Worm (Caenorhabditis elegans) whole organism, dauer: Measurements from ENCODE around the gene Y39A1A.20.

Experiments used
- unc-62 ChIP-seq: sonication (generic microtip); optimal IDR thresholded peaks from 2 replicates; lab custom pipeline; 2017; ENCODE audit warnings: missing biosample characterization, missing genetic modification reagents, missing genetic modification characterization

The Y39A1A.20 gene

ce11 chrIII:10671894-10672293 is 28.5 kb downstream of the Y39A1A.20 start:
- TF ChIP-seq unc-62 (GFP tag; lab: Kevin White, UChicago), result no peak

- TF ChIP-seq unc-62 (GFP tag; lab: Kevin White, UChicago), result no peak
Observed at ce11 chrIII:10666640-10667039, 33.7 kb downstream of the Y39A1A.20 start.

DNA sequence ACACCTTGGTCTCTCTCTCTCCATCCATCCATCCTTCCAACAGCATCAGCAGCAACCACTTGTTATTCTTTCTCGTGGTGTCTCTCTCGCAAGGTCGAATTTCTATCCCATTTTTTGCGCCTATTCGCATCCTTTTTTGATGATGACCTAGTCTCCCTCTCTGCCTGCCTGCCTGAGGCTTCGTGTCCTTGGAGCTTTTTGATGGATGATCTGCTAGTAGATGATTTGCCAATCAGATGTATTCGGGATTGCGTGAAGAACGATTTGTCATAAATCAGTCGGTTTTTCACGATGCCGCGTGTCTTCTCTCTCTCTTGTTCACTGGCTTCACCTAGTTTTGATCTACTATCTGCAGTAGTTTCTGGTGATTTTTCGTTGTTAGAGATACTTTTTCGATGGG is 39.1 kb downstream of the Y39A1A.20 start:
- no peak for TF ChIP-seq unc-62 (GFP tag; lab: Kevin White, UChicago)

ce11 chrIII:10658394-10658793 is 42.0 kb downstream of the Y39A1A.20 start:
- no peak for TF ChIP-seq unc-62 (GFP tag; lab: Kevin White, UChicago)

DNA sequence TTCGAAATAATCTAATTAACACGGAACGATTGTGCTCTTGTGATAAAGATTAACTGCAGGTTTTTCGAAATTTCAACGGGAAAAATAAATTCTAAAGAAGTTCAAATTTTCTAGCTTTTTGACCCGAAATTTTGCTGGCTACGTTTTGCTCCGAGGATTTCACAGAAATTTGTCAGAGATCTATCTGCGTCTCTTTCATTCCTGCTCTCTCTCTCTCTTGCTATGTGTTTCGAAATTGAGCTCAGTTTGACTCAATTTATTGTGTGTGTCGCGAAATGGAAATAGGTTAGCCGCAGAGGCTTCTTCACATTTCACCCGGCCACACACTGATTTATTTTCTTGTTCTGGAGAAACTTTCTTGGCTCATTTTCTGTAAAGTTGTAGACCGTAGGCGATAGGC is 42.7 kb downstream of the Y39A1A.20 start:
- no peak for TF ChIP-seq unc-62 (GFP tag; lab: Kevin White, UChicago)

DNA sequence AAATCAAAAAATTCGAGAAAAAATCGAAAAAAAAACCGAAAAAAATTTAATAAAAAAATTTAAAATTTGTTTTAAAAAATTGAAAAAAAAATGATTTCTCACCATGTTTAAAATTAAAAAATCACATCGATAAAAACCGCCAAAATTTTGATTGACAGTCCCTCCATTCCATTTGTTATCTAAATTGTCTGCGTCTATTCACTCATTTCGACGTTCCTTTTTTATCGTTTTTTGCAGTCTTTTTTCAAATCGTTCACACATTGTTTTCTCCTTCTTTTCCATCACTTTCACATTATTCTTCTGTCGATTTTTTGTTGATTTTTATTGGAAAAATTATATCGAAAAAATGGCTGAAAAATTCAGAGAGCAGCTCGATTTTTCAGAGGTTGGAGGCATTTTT is 44.3 kb downstream of the Y39A1A.20 start:
- no peak for TF ChIP-seq unc-62 (GFP tag; lab: Kevin White, UChicago)

DNA sequence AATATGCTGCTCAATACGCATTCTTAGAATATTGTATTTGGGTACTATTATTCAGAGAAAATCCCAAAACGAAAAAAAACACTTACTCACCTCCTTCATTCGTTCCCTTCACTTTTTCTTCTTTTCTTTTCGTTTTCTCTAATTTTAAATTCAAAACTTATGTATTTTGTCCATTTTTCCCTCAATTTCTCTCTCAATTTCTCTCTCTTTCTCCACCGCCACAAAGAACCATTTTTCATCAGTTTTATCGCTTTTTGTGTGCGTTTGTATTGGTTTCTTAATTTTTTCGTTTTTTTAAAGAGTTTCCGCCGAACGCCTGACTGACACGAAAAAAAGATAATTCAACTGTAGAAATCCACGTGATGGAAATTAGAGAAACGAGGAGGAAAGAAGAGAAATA is 45.6 kb downstream of the Y39A1A.20 start, which contains the start of gene cnt-2:
cnt-2 (plus strand) TSS at position 301 of the 400 bp plus-strand sequence.
- TF ChIP-seq unc-62 (GFP tag; lab: Kevin White, UChicago), result no peak

ce11 chrIII:10653479-10653878 is 46.9 kb downstream of the Y39A1A.20 start:
- no peak for TF ChIP-seq unc-62 (GFP tag; lab: Kevin White, UChicago)

- no peak for TF ChIP-seq unc-62 (GFP tag; lab: Kevin White, UChicago)
Observed at ce11 chrIII:10652833-10653232, 47.5 kb downstream of the Y39A1A.20 start.

DNA sequence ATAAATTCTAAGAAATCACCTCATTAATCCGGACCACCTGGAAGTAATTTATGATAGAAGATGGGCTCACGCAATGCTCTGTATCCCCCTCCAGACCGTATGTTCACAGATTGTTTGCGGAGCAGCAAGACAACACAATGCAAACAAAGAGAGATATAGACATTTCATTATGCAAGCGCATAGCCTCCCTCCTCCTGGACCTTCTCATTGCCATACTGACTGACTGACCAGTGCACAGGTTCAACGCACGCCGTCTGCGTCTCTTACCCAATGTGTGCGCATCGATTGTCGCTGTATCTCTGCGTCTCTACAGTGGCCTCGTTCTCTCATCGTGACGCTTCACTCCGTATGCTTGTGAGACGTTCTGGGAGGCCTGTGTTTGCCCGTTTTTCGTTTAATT is 48.7 kb downstream of the Y39A1A.20 start:
- no peak for TF ChIP-seq unc-62 (GFP tag; lab: Kevin White, UChicago)

ce11 chrIII:10649219-10649618 is 51.1 kb downstream of the Y39A1A.20 start, which contains the start of gene emg-1:
Gene emg-1 (plus strand): TSS chrIII:10649519.
- no peak for TF ChIP-seq unc-62 (GFP tag; lab: Kevin White, UChicago)
